Fruit fly (Drosophila melanogaster) whole organism, prepupa: ENCODE measurements around the gene CG5639.

Experiments
- CG11902 ChIP-seq: fragments of 200-800 bp; sonication (Bioruptor generic); optimal IDR thresholded peaks from 3 replicates; lab custom pipeline; 2016; ENCODE audit warnings: missing biosample characterization, missing genetic modification characterization
- CG3919 ChIP-seq: fragments of 200-800 bp; sonication (Bioruptor generic); optimal IDR thresholded peaks from 3 replicates; lab custom pipeline; 2016; ENCODE audit warnings: missing biosample characterization, missing genetic modification characterization
- Lpt ChIP-seq: fragments of 200-800 bp; sonication (Bioruptor generic); optimal IDR thresholded peaks from 3 replicates; lab custom pipeline; 2016; ENCODE audit warnings: missing biosample characterization, missing genetic modification characterization
- fd59A ChIP-seq: fragments of 200-800 bp; sonication (Bioruptor generic); optimal IDR thresholded peaks from 2 replicates; lab custom pipeline; 2017; ENCODE audit warnings: missing biosample characterization, mild to moderate bottlenecking, missing genetic modification characterization, missing genetic modification reagents
- lz ChIP-seq: fragments of 200-800 bp; sonication (Bioruptor generic); optimal IDR thresholded peaks from 3 replicates; lab custom pipeline; 2016; ENCODE audit warnings: missing biosample characterization, missing genetic modification characterization
- vri ChIP-seq: fragments of 200-800 bp; sonication (Bioruptor generic); optimal IDR thresholded peaks from 3 replicates; lab custom pipeline; 2016; ENCODE audit warnings: missing biosample characterization, mild to moderate bottlenecking, missing genetic modification characterization

DNA sequence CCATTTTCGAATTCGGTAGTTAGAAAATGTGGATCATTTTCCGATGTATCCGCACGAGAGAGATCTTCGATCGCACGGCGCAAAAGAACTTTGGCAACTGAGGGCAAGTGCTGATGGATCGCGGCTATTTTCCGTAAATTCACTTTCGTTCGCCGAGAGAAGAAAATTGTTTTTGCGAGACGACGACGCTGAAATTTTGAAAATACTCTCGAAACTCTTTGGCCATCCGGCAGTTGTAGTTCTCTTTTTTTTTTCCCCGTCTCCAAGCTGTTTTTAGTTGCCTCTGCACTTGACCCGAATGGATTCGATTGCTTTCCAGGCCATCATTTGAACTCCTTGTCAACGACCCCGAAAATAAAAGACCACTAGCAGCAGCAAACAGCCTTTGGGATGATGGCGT, 30.0 kb upstream of the CG5639 start, which contains the start of gene CG5612:
- TF ChIP-seq vri, result no peak
- TF ChIP-seq fd59A (GFP tag; lab: Kevin White, UChicago), result no peak
- TF ChIP-seq Lpt (GFP tag; lab: Kevin White, UChicago), result no peak
- TF ChIP-seq CG11902 (GFP tag; lab: Kevin White, UChicago), result no peak
- TF ChIP-seq lz (GFP tag; lab: Kevin White, UChicago), result no peak
- TF ChIP-seq CG3919 (GFP tag; lab: Kevin White, UChicago), result no peak
